Fruit fly (Drosophila melanogaster) whole organism, embryonic: ENCODE results near the gene ATPsynO.
A peak's percentile ranks its signal among the peaks of the same experiment; 100 is the strongest.

Experiments
- CG10543 ChIP-seq: fragments of 200-800 bp; sonication (Bioruptor generic); optimal IDR thresholded peaks from 3 replicates; lab custom pipeline; 2017; ENCODE audit warnings: missing biosample characterization, mild to moderate bottlenecking, missing genetic modification characterization, moderate library complexity
- CG12155 ChIP-seq: fragments of 200-800 bp; sonication (Bioruptor generic); optimal IDR thresholded peaks from 3 replicates; lab custom pipeline; 2016; ENCODE audit warnings: missing biosample characterization, missing genetic modification characterization
- CG4820 ChIP-seq: fragments of 200-800 bp; sonication (Bioruptor generic); optimal IDR thresholded peaks from 3 replicates; lab custom pipeline; 2016; ENCODE audit warnings: missing biosample characterization, missing genetic modification characterization
- CHES-1-like ChIP-seq: fragments of 200-800 bp; sonication (Bioruptor generic); optimal IDR thresholded peaks from 2 replicates; lab custom pipeline; 2016; ENCODE audit warnings: missing biosample characterization, missing genetic modification characterization
- Med ChIP-seq: fragments of 200-800 bp; sonication (Bioruptor generic); peaks from one replicate; lab custom pipeline; 2016; ENCODE audit warnings: missing biosample characterization, missing genetic modification characterization, mild to moderate bottlenecking, inconsistent platforms, moderate library complexity
- Vsx1 ChIP-seq: fragments of 200-800 bp; sonication (Bioruptor generic); optimal IDR thresholded peaks from 2 replicates; lab custom pipeline; 2017; ENCODE audit warnings: missing biosample characterization, mild to moderate bottlenecking, missing genetic modification characterization, missing genetic modification reagents
- Xrp1 ChIP-seq: fragments of 200-800 bp; sonication (Bioruptor generic); IDR thresholded peaks from 2 replicates; pipeline ENCODE4 v1.3.6; 2022; ENCODE audit warnings: missing biosample characterization, missing genetic modification characterization
- corto ChIP-seq: fragments of 200-800 bp; sonication (Bioruptor generic); optimal IDR thresholded peaks from 2 replicates; lab custom pipeline; 2016; ENCODE audit warnings: missing biosample characterization, mild to moderate bottlenecking, missing genetic modification characterization, moderate library complexity
- lilli ChIP-seq: fragments of 200-800 bp; sonication (Bioruptor generic); optimal IDR thresholded peaks from 3 replicates; lab custom pipeline; 2016; ENCODE audit warnings: missing biosample characterization, missing genetic modification characterization
- otp ChIP-seq: fragments of 200-800 bp; sonication (Bioruptor generic); IDR thresholded peaks from 3 replicates; pipeline ENCODE4, ENCODE4 v1.3.6; 2022; ENCODE audit warnings: missing biosample characterization, missing genetic modification characterization
- sd ChIP-seq: fragments of 200-800 bp; sonication (Bioruptor generic); optimal IDR thresholded peaks from 3 replicates; lab custom pipeline; 2018; ENCODE audit warnings: missing biosample characterization, mild to moderate bottlenecking, missing genetic modification characterization, moderate library complexity
- stc ChIP-seq: fragments of 200-800 bp; sonication (Bioruptor generic); IDR thresholded peaks from 2 replicates; pipeline ENCODE4 v1.3.6; 2022; ENCODE audit warnings: missing biosample characterization, missing genetic modification characterization
- tna ChIP-seq: fragments of 200-800 bp; sonication (Bioruptor generic); IDR thresholded peaks from 2 replicates; pipeline ENCODE4 v1.3.6; 2022; ENCODE audit warnings: missing biosample characterization, missing genetic modification characterization; ENCODE audit not compliant: partially characterized antibody

DNA sequence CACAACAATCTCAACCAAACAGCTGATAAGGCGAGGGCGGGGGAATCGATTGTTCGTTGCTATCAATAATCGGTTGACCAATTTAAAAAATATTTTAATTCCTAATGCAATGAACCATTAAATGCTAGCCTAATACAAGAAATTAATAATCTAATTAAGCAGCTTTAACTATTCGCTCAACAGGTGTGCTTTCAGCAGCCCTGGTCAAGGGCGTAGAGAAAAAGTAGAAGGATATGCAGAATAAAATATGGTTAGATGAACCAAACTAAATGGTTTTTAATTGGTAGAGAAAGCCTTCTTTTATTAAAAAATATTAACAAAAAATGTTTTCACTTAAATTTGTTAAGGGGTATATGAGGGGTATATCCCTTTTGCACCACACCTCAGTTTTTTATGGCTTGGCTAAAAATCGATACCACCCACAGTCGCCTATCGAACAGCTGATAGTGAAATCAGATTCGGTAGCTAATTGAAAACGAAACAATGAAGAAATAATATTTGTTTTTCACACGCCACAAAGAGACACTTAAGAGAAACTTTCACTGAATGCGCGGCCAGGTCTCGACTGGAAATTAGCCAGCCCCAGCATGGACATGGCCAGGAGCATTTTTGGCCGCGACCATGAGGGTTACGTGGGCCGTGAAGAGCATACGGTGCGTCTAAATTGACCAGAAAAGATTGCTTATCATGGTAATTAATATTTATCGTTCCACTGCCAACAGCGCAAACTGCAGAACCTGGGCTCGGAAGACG is 46.4 kb upstream of the ATPsynO start, which contains the start of the genes SIDL and CG12241:
- TF ChIP-seq sd (tag; lab: Kevin White, UChicago) (no peak), CHES-1-like (GFP tag; lab: Kevin White, UChicago) (peak; percentile 14), Vsx1 (GFP tag; lab: Kevin White, UChicago) (peak; percentile 96), lilli (peak; percentile 87), CG10543 (GFP tag; lab: Kevin White, UChicago) (peak; percentile 2), CG12155 (peak; percentile 60), stc (GFP tag; lab: Robert Waterston, UW) (peak; percentile 91), Xrp1 (GFP tag; lab: Robert Waterston, UW) (peak; percentile 89), Med (GFP tag; lab: Kevin White, UChicago) (peak; percentile 97), CG4820 (GFP tag; lab: Kevin White, UChicago) (peak; percentile 67), tna (GFP tag; lab: Robert Waterston, UW) (no peak), otp (no peak), corto (GFP tag; lab: Kevin White, UChicago) (no peak)
